Fruit fly (Drosophila melanogaster): ENCODE results near the gene CG6168.

The CG6168 gene

dm6 chr3L:11296150-11296800 is 25.2 kb downstream of the CG6168 start:
- TF ChIP-seq CG8478 (optimal IDR thresholded peaks at IDR 0.05): no peak
- TF ChIP-seq CTCF (optimal IDR thresholded peaks at IDR 0.05): no peak

- TF ChIP-seq CTCF (optimal IDR thresholded peaks at IDR 0.05): no peak
- TF ChIP-seq CG8478 (optimal IDR thresholded peaks at IDR 0.05): no peak
Observed at dm6 chr3L:11295777-11296149, 25.8 kb downstream of the CG6168 start, which contains the start of gene Dyro. TSS of gene Dyro (minus strand) at chr3L:11295919.

- no peak for TF ChIP-seq CG8478 (optimal IDR thresholded peaks at IDR 0.05)
- TF ChIP-seq CTCF (optimal IDR thresholded peaks at IDR 0.05): no peak
Observed at dm6 chr3L:11295164-11295516, 26.4 kb downstream of the CG6168 start.

dm6 chr3L:11294496-11295163 is 26.9 kb downstream of the CG6168 start:
- TF ChIP-seq CTCF (optimal IDR thresholded peaks at IDR 0.05): no peak

dm6 chr3L:11293378-11293777 is 28.1 kb downstream of the CG6168 start:
- TF ChIP-seq CG8478 (optimal IDR thresholded peaks at IDR 0.05): no peak
- TF ChIP-seq CTCF (optimal IDR thresholded peaks at IDR 0.05): no peak

- TF ChIP-seq CTCF (optimal IDR thresholded peaks at IDR 0.05) (no peak), CG8478 (optimal IDR thresholded peaks at IDR 0.05) (no peak)
Observed at dm6 chr3L:11292180-11292727, 29.3 kb downstream of the CG6168 start.

dm6 chr3L:11291298-11292167 is 30.0 kb downstream of the CG6168 start:
- TF ChIP-seq CTCF (optimal IDR thresholded peaks at IDR 0.05) (no peak), CG8478 (optimal IDR thresholded peaks at IDR 0.05) (no peak)

- TF ChIP-seq CG8478 (optimal IDR thresholded peaks at IDR 0.05): no peak
- TF ChIP-seq CTCF (optimal IDR thresholded peaks at IDR 0.05): no peak
Observed at dm6 chr3L:11290796-11291195, 30.7 kb downstream of the CG6168 start.

dm6 chr3L:11290200-11290599 is 31.3 kb downstream of the CG6168 start:
- TF ChIP-seq CTCF (optimal IDR thresholded peaks at IDR 0.05) (no peak), CG8478 (optimal IDR thresholded peaks at IDR 0.05) (no peak)

- no peak for TF ChIP-seq CTCF (optimal IDR thresholded peaks at IDR 0.05)
- no peak for TF ChIP-seq CG8478 (optimal IDR thresholded peaks at IDR 0.05)
Observed at dm6 chr3L:11289130-11289716, 32.3 kb downstream of the CG6168 start.

- TF ChIP-seq CTCF (optimal IDR thresholded peaks at IDR 0.05): no peak
- TF ChIP-seq CG8478 (optimal IDR thresholded peaks at IDR 0.05): no peak
Observed at dm6 chr3L:11287977-11288376, 33.5 kb downstream of the CG6168 start.

- TF ChIP-seq CG8478 (optimal IDR thresholded peaks at IDR 0.05): no peak
- TF ChIP-seq CTCF (optimal IDR thresholded peaks at IDR 0.05): no peak
Observed at dm6 chr3L:11286603-11287011, 34.9 kb downstream of the CG6168 start.

- TF ChIP-seq CG8478 (optimal IDR thresholded peaks at IDR 0.05): no peak
- TF ChIP-seq CTCF (optimal IDR thresholded peaks at IDR 0.05): no peak
Observed at dm6 chr3L:11285572-11286276, 35.8 kb downstream of the CG6168 start.

- TF ChIP-seq CTCF (optimal IDR thresholded peaks at IDR 0.05) (no peak), CG8478 (optimal IDR thresholded peaks at IDR 0.05) (no peak)
Observed at dm6 chr3L:11285066-11285465, 36.5 kb downstream of the CG6168 start.

Measured in S2 (cell line).